Worm (Caenorhabditis elegans): ENCODE measurements around the gene gas-1.
A peak's percentile ranks its signal among the peaks of the same experiment; 100 is the strongest.

DNA sequence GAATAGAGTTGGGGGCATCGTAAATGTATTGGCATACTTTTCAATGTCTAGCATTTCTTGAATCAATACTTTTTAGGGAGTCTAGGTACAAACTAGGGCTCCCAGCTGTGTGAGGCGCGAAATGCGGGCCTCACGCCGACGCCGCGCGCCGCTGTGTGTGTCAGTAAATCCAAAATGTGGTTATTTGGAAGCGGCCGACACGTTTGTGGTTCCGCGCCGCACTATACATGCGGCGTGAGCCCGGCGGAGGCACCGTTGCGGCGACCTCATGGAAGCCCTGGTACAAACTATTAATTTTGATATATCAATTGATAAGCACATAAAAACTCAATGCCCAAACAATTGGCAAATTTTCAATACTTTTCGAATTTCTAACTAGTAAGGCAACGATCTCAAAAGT, 4.0 kb downstream of the gas-1 start:
- no peak for TF ChIP-seq T07F8.4 (tag; optimal IDR thresholded peaks at IDR 0.05)
- TF ChIP-seq lag-1 (GFP tag; IDR thresholded peaks at IDR 0.05), result no peak
- TF ChIP-seq lin-35 (GFP tag; optimal IDR thresholded peaks at IDR 0.05), result no peak
- TF ChIP-seq snpc-4 (GFP tag; optimal IDR thresholded peaks at IDR 0.05), result no peak
- TF ChIP-seq snpc-4 (tag; optimal IDR thresholded peaks at IDR 0.05), result peak in 2 of 4 experiments; percentile 69 to 71
- TF ChIP-seq T26A5.8 (tag; optimal IDR thresholded peaks at IDR 0.05), result no peak
